Worm (Caenorhabditis elegans) whole organism, L3 larva: ENCODE results near the gene ZK994.6.
"Not testable (repeated sequence)": the region's sequence is repeated elsewhere in the genome, so short reads cannot be mapped to it uniquely, and the experiment has no call there.

Experiments used
- R02D3.7 ChIP-seq: fragments of 150-350 bp; optimal IDR thresholded peaks from 2 replicates; lab custom pipeline; 2014; ENCODE audit warnings: missing biosample characterization, missing genetic modification characterization
- ZK546.5 ChIP-seq: sonication (generic microtip); optimal IDR thresholded peaks from 2 replicates; lab custom pipeline; 2017; ENCODE audit warnings: missing biosample characterization, missing genetic modification characterization
- ceh-16 ChIP-seq: sonication (generic microtip); optimal IDR thresholded peaks from 2 replicates; lab custom pipeline; 2017; ENCODE audit warnings: missing biosample characterization, missing genetic modification characterization
- ceh-28 ChIP-seq: fragments of 150-350 bp; optimal IDR thresholded peaks from 2 replicates; lab custom pipeline; 2014; ENCODE audit warnings: missing biosample characterization, missing genetic modification reagents, missing genetic modification characterization
- ceh-82 ChIP-seq: fragments of 150-350 bp; optimal IDR thresholded peaks from 2 replicates; lab custom pipeline; 2014; ENCODE audit warnings: missing biosample characterization, missing genetic modification characterization
- elt-1 ChIP-seq: fragments of 150-350 bp; optimal IDR thresholded peaks from 2 replicates; lab custom pipeline; 2014; ENCODE audit warnings: missing biosample characterization, missing genetic modification characterization
- elt-2 ChIP-seq: sonication (generic microtip); optimal IDR thresholded peaks from 2 replicates; lab custom pipeline; 2016; ENCODE audit warnings: missing genetic modification reagents, mild to moderate bottlenecking, missing genetic modification characterization, missing compliant biosample characterization
- elt-3 ChIP-seq, 3 experiments: fragments of 150-350 bp in 1 of 3; sonication (generic microtip) in 2 of 3; optimal IDR thresholded peaks; 2 replicates in 2 of 3; 4 replicates in 1 of 3; lab custom pipeline; 2014 to 2017; ENCODE audit warnings: missing biosample characterization in 3 of 3, missing genetic modification characterization in 3 of 3
- fkh-10 ChIP-seq: sonication (generic microtip); optimal IDR thresholded peaks from 2 replicates; lab custom pipeline; 2017; ENCODE audit warnings: missing biosample characterization, missing genetic modification reagents, missing genetic modification characterization
- fkh-2 ChIP-seq: fragments of 150-350 bp; optimal IDR thresholded peaks from 2 replicates; lab custom pipeline; 2014; ENCODE audit warnings: missing biosample characterization, missing genetic modification reagents, missing genetic modification characterization
- lin-15B ChIP-seq: fragments of 150-350 bp; optimal IDR thresholded peaks from 2 replicates; lab custom pipeline; 2014; ENCODE audit warnings: missing biosample characterization, missing genetic modification characterization
- lin-39 ChIP-seq: fragments of 150-350 bp; optimal IDR thresholded peaks from 2 replicates; lab custom pipeline; 2018; ENCODE audit warnings: missing biosample characterization, missing genetic modification reagents, missing genetic modification characterization
- lsy-12 ChIP-seq: sonication (generic microtip); optimal IDR thresholded peaks from 2 replicates; lab custom pipeline; 2016; ENCODE audit warnings: mild to moderate bottlenecking, missing genetic modification characterization, missing compliant biosample characterization
- mdl-1 ChIP-seq: fragments of 150-350 bp; optimal IDR thresholded peaks from 2 replicates; lab custom pipeline; 2014; ENCODE audit warnings: missing biosample characterization, missing genetic modification characterization
- mml-1 ChIP-seq: fragments of 150-350 bp; sonication (generic microtip); optimal IDR thresholded peaks from 3 replicates; lab custom pipeline; 2014; ENCODE audit warnings: missing biosample characterization, missing genetic modification characterization
- nhr-12 ChIP-seq: fragments of 150-350 bp; optimal IDR thresholded peaks from 2 replicates; lab custom pipeline; 2014; ENCODE audit warnings: missing biosample characterization, missing genetic modification characterization
- nhr-23 ChIP-seq: fragments of 150-350 bp; optimal IDR thresholded peaks from 2 replicates; lab custom pipeline; 2014; ENCODE audit warnings: missing biosample characterization, missing genetic modification reagents, missing genetic modification characterization
- nhr-237 ChIP-seq: fragments of 150-350 bp; optimal IDR thresholded peaks from 2 replicates; lab custom pipeline; 2014; ENCODE audit warnings: missing biosample characterization, missing genetic modification characterization
- nhr-25 ChIP-seq: sonication (generic microtip); optimal IDR thresholded peaks from 2 replicates; lab custom pipeline; 2017; ENCODE audit warnings: missing biosample characterization, missing genetic modification characterization
- nhr-28 ChIP-seq: fragments of 150-350 bp; optimal IDR thresholded peaks from 2 replicates; lab custom pipeline; 2014; ENCODE audit warnings: missing biosample characterization, missing genetic modification characterization
- nhr-43 ChIP-seq: sonication (generic microtip); optimal IDR thresholded peaks from 2 replicates; lab custom pipeline; 2016; ENCODE audit warnings: mild to moderate bottlenecking, missing genetic modification characterization, missing compliant biosample characterization; ENCODE audit not compliant: poor library complexity, severe bottlenecking
- nhr-67 ChIP-seq: fragments of 150-350 bp; optimal IDR thresholded peaks from 2 replicates; lab custom pipeline; 2014; ENCODE audit warnings: missing biosample characterization, missing genetic modification characterization
- nhr-76 ChIP-seq: fragments of 150-350 bp; sonication (generic microtip); optimal IDR thresholded peaks from 5 replicates; lab custom pipeline; 2014; ENCODE audit warnings: missing biosample characterization, missing genetic modification characterization
- nhr-77 ChIP-seq: fragments of 150-350 bp; optimal IDR thresholded peaks from 2 replicates; lab custom pipeline; 2014; ENCODE audit warnings: missing biosample characterization, missing genetic modification characterization
- pha-4 ChIP-seq: fragments of 150-350 bp; optimal IDR thresholded peaks from 2 replicates; lab custom pipeline; 2014; ENCODE audit warnings: missing biosample characterization, missing genetic modification reagents, missing genetic modification characterization
- unc-62 ChIP-seq: fragments of 150-350 bp; sonication (generic microtip); optimal IDR thresholded peaks from 4 replicates; lab custom pipeline; 2014; ENCODE audit warnings: missing biosample characterization, missing genetic modification reagents, missing genetic modification characterization
- ztf-4 ChIP-seq: fragments of 150-350 bp; optimal IDR thresholded peaks from 2 replicates; lab custom pipeline; 2014; ENCODE audit warnings: missing biosample characterization, missing genetic modification characterization

The ZK994.6 gene

DNA sequence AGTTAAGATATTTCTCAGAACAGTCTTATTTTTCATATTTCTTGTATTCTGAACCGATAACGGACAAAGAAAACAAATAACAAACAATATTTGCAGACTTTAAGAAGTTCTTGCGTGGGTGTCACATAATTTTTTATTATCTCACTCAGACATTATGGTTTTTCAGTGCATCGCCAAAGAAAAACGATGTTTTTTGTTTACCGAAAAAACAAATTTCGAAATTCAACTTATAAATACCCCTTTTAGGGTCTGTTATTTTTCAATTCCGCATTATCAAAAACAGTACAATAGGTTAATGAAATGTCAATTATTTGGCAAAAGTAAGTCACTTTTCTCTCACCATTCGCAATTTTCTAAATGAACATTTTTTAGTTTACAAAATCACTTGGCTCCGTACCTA lies 29.8 kb upstream of the ZK994.6 start, which contains the start of gene otpl-4:
Gene otpl-4, plus strand, starts transcription at position 301 of the 400 bp plus-strand sequence.
- no peak for TF ChIP-seq R02D3.7 (tag; lab: Kevin White, UChicago)

DNA sequence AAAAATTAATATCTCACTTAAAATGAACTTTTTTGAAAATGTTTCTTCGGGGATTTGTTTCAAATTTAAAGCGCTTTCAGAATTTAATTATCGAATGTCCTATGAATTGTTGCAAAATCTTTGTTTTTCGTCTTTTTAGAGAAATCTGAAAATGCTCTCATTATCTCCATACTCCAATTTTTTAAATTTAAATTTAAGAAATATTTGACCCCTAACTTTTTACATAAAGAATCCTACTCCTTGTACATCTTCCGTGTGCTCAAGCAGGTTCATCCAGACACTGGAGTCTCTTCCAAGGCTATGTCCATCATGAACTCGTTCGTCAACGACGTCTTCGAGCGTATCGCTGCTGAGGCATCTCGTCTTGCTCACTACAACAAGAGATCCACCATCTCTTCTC lies 29.0 kb upstream of the ZK994.6 start, which contains the start of gene his-39:
Gene his-39, plus strand, starts transcription at position 301 of the 400 bp plus-strand sequence.
- TF ChIP-seq lsy-12 (tag; lab: Kevin White, UChicago) (no peak), unc-62 (no peak), mml-1 (tag; lab: Kevin White, UChicago) (no peak), nhr-23 (tag; lab: Kevin White, UChicago) (no peak), ceh-16 (tag; lab: Kevin White, UChicago) (no peak), fkh-2 (no peak), nhr-28 (tag; lab: Kevin White, UChicago) (no peak), nhr-77 (tag; lab: Kevin White, UChicago) (no peak), ZK546.5 (tag; lab: Kevin White, UChicago) (no peak), lin-39 (tag; lab: Kevin White, UChicago) (no peak), elt-1 (tag; lab: Kevin White, UChicago) (no peak), nhr-67 (no peak), mdl-1 (no peak), ceh-82 (tag; lab: Kevin White, UChicago) (no peak)

DNA sequence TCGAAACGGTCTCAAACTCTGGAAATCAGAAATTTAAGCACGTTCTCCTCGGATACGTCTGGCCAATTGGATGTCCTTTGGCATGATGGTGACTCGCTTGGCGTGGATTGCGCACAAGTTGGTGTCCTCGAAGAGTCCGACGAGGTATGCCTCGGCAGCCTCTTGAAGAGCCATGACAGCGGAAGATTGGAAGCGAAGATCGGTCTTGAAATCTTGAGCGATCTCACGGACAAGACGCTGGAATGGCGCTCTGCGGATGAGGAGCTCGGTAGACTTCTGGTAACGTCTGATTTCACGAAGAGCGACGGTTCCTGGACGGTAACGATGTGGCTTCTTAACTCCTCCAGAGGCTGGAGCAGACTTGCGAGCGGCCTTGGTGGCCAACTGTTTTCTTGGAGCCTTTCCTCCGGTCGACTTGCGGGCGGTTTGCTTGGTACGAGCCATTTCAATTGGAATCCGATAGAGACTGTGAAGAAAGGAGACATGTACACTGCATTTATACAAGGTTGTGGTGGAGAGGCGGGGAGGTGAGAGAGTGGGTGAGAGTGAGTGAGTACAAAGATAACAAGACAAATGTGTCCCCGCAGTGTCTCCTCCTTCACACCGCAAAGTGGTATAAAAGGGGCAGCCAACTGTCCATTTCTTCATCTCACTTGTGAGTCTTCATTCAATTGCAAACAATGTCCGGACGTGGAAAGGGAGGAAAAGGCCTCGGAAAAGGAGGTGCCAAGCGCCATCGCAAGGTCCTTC lies 27.5 kb upstream of the ZK994.6 start, which contains the start of the genes his-6 and his-5:
Gene his-6, minus strand, starts transcription at position 444 of the 750 bp plus-strand sequence.
Gene his-5, plus strand, starts transcription at position 681 of the 750 bp plus-strand sequence.
- TF ChIP-seq nhr-43 (tag; lab: Kevin White, UChicago) = peak; percentile 26
- TF ChIP-seq elt-2 (tag; lab: Kevin White, UChicago) = peak; percentile 23
- peak; percentile 50 for TF ChIP-seq nhr-25 (tag; lab: Kevin White, UChicago)

DNA sequence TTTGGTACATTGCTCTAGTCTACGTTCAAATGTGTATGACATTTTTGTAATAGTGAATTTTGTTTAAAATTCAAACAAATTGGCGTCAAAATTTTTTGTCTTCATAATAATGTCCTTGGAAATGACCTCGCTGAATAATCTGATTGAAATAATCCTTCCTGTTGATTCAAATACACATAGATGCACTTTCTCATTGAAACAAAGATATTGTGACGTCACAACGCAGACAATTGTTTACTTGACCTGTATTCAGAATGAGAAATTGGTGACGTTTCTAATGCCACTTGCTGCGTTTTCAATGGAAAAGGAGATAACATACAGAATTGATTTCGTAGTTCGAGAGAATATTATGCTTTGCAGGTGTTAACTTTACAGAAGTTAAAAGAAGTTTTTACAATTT lies 26.7 kb upstream of the ZK994.6 start:
- TF ChIP-seq fkh-10 (no peak), elt-1 (tag; lab: Kevin White, UChicago) (peak; percentile 23), ceh-16 (tag; lab: Kevin White, UChicago) (no peak), nhr-25 (tag; lab: Kevin White, UChicago) (peak; percentile 75), nhr-43 (tag; lab: Kevin White, UChicago) (no peak)

DNA sequence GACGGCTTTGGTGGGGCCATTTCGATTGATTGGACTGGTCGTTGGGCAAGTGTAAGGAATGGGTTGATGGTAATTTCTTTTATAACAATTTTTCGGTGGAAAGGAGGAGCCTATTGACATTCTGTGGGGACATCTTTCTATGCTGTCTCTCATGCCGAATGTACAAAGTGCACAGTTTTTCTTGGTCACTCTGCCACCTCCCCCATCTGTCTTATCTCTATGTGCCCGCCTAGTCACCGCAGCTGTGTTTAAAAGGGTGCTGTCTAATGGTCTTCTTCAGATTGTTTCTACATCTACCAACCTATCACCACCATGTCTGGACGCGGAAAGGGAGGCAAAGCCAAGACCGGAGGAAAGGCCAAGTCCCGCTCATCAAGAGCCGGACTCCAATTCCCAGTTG lies 25.8 kb upstream of the ZK994.6 start, which contains the start of the genes his-8 and his-7:
Gene his-8, minus strand, starts transcription at position 20 of the 400 bp plus-strand sequence.
Gene his-7, plus strand, starts transcription at position 313 of the 400 bp plus-strand sequence.
- TF ChIP-seq nhr-237; ceh-28; elt-1 (tag; lab: Kevin White, UChicago): not testable (repeated sequence)
- TF ChIP-seq, all 47 proteins: peak for 0; not testable (repeated sequence) for 47

DNA sequence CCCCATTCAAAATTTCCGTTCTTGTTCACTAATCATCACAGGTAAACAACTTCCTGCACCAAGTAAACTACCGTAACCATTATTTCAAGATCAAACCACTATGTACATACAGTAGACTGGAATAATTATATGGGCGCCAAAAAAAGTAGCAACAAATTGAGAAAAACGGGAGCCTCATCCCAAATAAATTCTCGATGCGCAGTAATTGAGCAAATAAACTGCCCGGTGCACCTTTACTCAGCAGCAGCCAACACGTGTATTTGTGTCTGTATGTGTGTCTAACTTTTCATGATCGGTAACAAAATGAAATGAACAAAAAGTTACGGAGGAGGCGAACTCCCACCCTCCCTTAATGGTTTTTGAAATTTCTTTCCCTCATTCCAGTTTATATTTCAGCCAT lies 22.0 kb upstream of the ZK994.6 start, which contains the start of gene otpl-5:
Gene otpl-5, plus strand, starts transcription at position 301 of the 400 bp plus-strand sequence.
- TF ChIP-seq ceh-16 (tag; lab: Kevin White, UChicago) (no peak), lin-15B (no peak), R02D3.7 (tag; lab: Kevin White, UChicago) (no peak), nhr-12 (tag; lab: Kevin White, UChicago) (no peak), nhr-76 (tag; lab: Kevin White, UChicago) (no peak), elt-3 (tag; optimal IDR thresholded peaks at IDR 0.05; lab: Kevin White, UChicago) (no peak), nhr-77 (tag; lab: Kevin White, UChicago) (no peak), ztf-4 (tag; lab: Kevin White, UChicago) (no peak), mml-1 (tag; lab: Kevin White, UChicago) (no peak), nhr-67 (no peak), nhr-43 (tag; lab: Kevin White, UChicago) (no peak), unc-62 (no peak), pha-4 (no peak), ceh-82 (tag; lab: Kevin White, UChicago) (no peak)
